Worm (Caenorhabditis elegans) whole organism, L4 larva: ENCODE measurements around the gene Y75B8A.7.

Source experiments
- F10B5.3 ChIP-seq: sonication (generic microtip); optimal IDR thresholded peaks from 2 replicates; lab custom pipeline; 2016; ENCODE audit warnings: mild to moderate bottlenecking, missing genetic modification characterization, missing compliant biosample characterization
- F44E2.7 ChIP-seq: fragments of 200-800 bp; sonication (Bioruptor generic); IDR thresholded peaks from 2 replicates; pipeline ENCODE4 v2.1.2; 2022; ENCODE audit warnings: missing genetic modification characterization, missing compliant biosample characterization
- R02D3.7 ChIP-seq: fragments of 150-350 bp; sonication (generic microtip); optimal IDR thresholded peaks from 3 replicates; lab custom pipeline; 2014; ENCODE audit warnings: missing biosample characterization, missing genetic modification characterization
- T20F7.1 ChIP-seq: fragments of 200-800 bp; sonication (Bioruptor generic); optimal IDR thresholded peaks from 2 replicates; lab custom pipeline; 2018; ENCODE audit warnings: mild to moderate bottlenecking, missing genetic modification characterization, missing compliant biosample characterization
- Y105C5A.15 ChIP-seq: fragments of 200-800 bp; sonication (Bioruptor generic); IDR thresholded peaks from 2 replicates; pipeline ENCODE4 v1.3.6; 2022; ENCODE audit warnings: missing genetic modification characterization, missing compliant biosample characterization
- Y48G9A.11 ChIP-seq: fragments of 200-800 bp; sonication (Bioruptor generic); IDR thresholded peaks from 2 replicates; pipeline ENCODE4 v1.3.6; 2022; ENCODE audit warnings: missing genetic modification reagents, missing genetic modification characterization, missing compliant biosample characterization
- Y75B8A.6 ChIP-seq: fragments of 200-800 bp; sonication (Bioruptor generic); IDR thresholded peaks from 2 replicates; pipeline ENCODE4 v1.3.6; 2022; ENCODE audit warnings: missing genetic modification reagents, missing genetic modification characterization, missing compliant biosample characterization
- aha-1 ChIP-seq: fragments of 150-350 bp; peaks from one replicate; lab custom pipeline; 2014; ENCODE audit warnings: missing biosample characterization, missing genetic modification characterization
- arid-1 ChIP-seq: fragments of 200-800 bp; sonication (Bioruptor generic); conservative IDR thresholded peaks from 2 replicates; pipeline ENCODE4 v1.3.6; 2022; ENCODE audit warnings: missing genetic modification reagents, missing genetic modification characterization, missing compliant biosample characterization
- ceh-28 ChIP-seq: fragments of 150-350 bp; optimal IDR thresholded peaks from 2 replicates; lab custom pipeline; 2014; ENCODE audit warnings: missing biosample characterization, missing genetic modification reagents, missing genetic modification characterization
- ceh-32 ChIP-seq: sonication (generic microtip); optimal IDR thresholded peaks from 2 replicates; lab custom pipeline; 2016; ENCODE audit warnings: mild to moderate bottlenecking, missing genetic modification characterization, missing compliant biosample characterization; ENCODE audit not compliant: poor library complexity
- ceh-62 ChIP-seq: sonication (generic microtip); optimal IDR thresholded peaks from 2 replicates; lab custom pipeline; 2017; ENCODE audit warnings: missing biosample characterization, missing genetic modification characterization
- ceh-82 ChIP-seq: sonication (generic microtip); optimal IDR thresholded peaks from 2 replicates; lab custom pipeline; 2017; ENCODE audit warnings: missing biosample characterization, missing genetic modification characterization
- cey-2 ChIP-seq: sonication (generic microtip); optimal IDR thresholded peaks from 3 replicates; lab custom pipeline; 2017; ENCODE audit warnings: missing genetic modification characterization, mild to moderate bottlenecking, missing compliant biosample characterization, antibody characterized with exemption, borderline replicate concordance; ENCODE audit not compliant: insufficient read depth
- ctbp-1 ChIP-seq: fragments of 200-800 bp; sonication (Bioruptor generic); IDR thresholded peaks from 2 replicates; pipeline ENCODE4 v1.3.6; 2022; ENCODE audit warnings: missing genetic modification reagents, missing genetic modification characterization, missing compliant biosample characterization
- daf-12 ChIP-seq: fragments of 150-350 bp; optimal IDR thresholded peaks from 2 replicates; lab custom pipeline; 2014; ENCODE audit warnings: missing biosample characterization, missing genetic modification reagents, missing genetic modification characterization
- daf-16 ChIP-seq, 3 experiments: sonication (generic microtip); optimal IDR thresholded peaks; 2 replicates each; lab custom pipeline; 2016 to 2017; ENCODE audit warnings: missing genetic modification characterization in 3 of 3, missing genetic modification reagents in 3 of 3, mild to moderate bottlenecking in 2 of 3, missing compliant biosample characterization in 2 of 3, missing biosample characterization in 1 of 3, moderate library complexity in 1 of 3
- daf-19 ChIP-seq: fragments of 200-800 bp; sonication (Bioruptor generic); conservative IDR thresholded peaks from 2 replicates; pipeline ENCODE4 v1.3.6; 2022; ENCODE audit warnings: missing genetic modification characterization, missing compliant biosample characterization
- dmd-6 ChIP-seq: fragments of 200-800 bp; sonication (Bioruptor generic); IDR thresholded peaks from 2 replicates; pipeline ENCODE4 v1.3.6; 2022; ENCODE audit warnings: missing genetic modification reagents, missing genetic modification characterization, missing compliant biosample characterization
- dmd-8 ChIP-seq: fragments of 200-800 bp; sonication (Bioruptor generic); IDR thresholded peaks from 2 replicates; pipeline ENCODE4 v1.3.6; 2022; ENCODE audit warnings: missing genetic modification characterization, missing compliant biosample characterization
- dmd-9 ChIP-seq: fragments of 200-800 bp; sonication (Bioruptor generic); IDR thresholded peaks from 2 replicates; pipeline ENCODE4 v1.3.6; 2022; ENCODE audit warnings: missing genetic modification reagents, missing genetic modification characterization, missing compliant biosample characterization
- duxl-1 ChIP-seq: sonication (generic microtip); optimal IDR thresholded peaks from 2 replicates; lab custom pipeline; 2016; ENCODE audit warnings: mild to moderate bottlenecking, missing genetic modification characterization, moderate library complexity, missing compliant biosample characterization; ENCODE audit not compliant: poor library complexity
- dve-1 ChIP-seq: sonication (generic microtip); optimal IDR thresholded peaks from 2 replicates; lab custom pipeline; 2017; ENCODE audit warnings: antibody characterized with exemption, mild to moderate bottlenecking, missing genetic modification characterization, missing compliant biosample characterization; ENCODE audit not compliant: insufficient read depth
- hif-1 ChIP-seq, 2 experiments: sonication (generic microtip); optimal IDR thresholded peaks; 2 replicates each; lab custom pipeline; 2016 to 2017; ENCODE audit warnings: missing compliant biosample characterization in 2 of 2, missing genetic modification characterization in 2 of 2, missing genetic modification reagents in 2 of 2, missing genotype in 2 of 2, mild to moderate bottlenecking in 1 of 2
- hlh-30 ChIP-seq: sonication (generic microtip); optimal IDR thresholded peaks from 2 replicates; lab custom pipeline; 2017; ENCODE audit warnings: antibody characterized with exemption, mild to moderate bottlenecking, missing genetic modification characterization, missing compliant biosample characterization; ENCODE audit not compliant: insufficient read depth
- lin-13 ChIP-seq: fragments of 150-350 bp; optimal IDR thresholded peaks from 2 replicates; lab custom pipeline; 2014; ENCODE audit warnings: missing biosample characterization, missing genetic modification reagents, missing genetic modification characterization
- lin-15B ChIP-seq: fragments of 150-350 bp; sonication (generic microtip); optimal IDR thresholded peaks from 3 replicates; lab custom pipeline; 2014; ENCODE audit warnings: missing biosample characterization, missing genetic modification characterization
- lin-29 ChIP-seq: fragments of 200-800 bp; sonication (Bioruptor generic); IDR thresholded peaks from 2 replicates; pipeline ENCODE4 v1.3.6; 2022; ENCODE audit warnings: missing genetic modification reagents, missing genetic modification characterization, missing compliant biosample characterization
- lin-38 ChIP-seq: fragments of 200-800 bp; sonication (Bioruptor generic); IDR thresholded peaks from 2 replicates; pipeline ENCODE4 v1.3.6; 2022; ENCODE audit warnings: missing genetic modification reagents, missing genetic modification characterization, missing compliant biosample characterization
- lin-39 ChIP-seq: fragments of 150-350 bp; optimal IDR thresholded peaks from 2 replicates; lab custom pipeline; 2014; ENCODE audit warnings: missing biosample characterization, missing genetic modification reagents, missing genetic modification characterization
- madf-5 ChIP-seq, 2 experiments: fragments of 200-800 bp; sonication (Bioruptor generic); IDR thresholded peaks; 2 replicates each; pipeline ENCODE4 v1.3.6; 2022; ENCODE audit warnings: missing compliant biosample characterization in 2 of 2, missing genetic modification characterization in 2 of 2
- madf-9 ChIP-seq: fragments of 200-800 bp; sonication (Bioruptor generic); conservative IDR thresholded peaks from 2 replicates; pipeline ENCODE4 v1.3.6; 2022; ENCODE audit warnings: missing genetic modification reagents, missing genetic modification characterization, missing compliant biosample characterization
- mdl-1 ChIP-seq, 2 experiments: fragments of 150-350 bp in 1 of 2; sonication (generic microtip) in 1 of 2; optimal IDR thresholded peaks; 2 replicates each; lab custom pipeline; 2014 to 2017; ENCODE audit warnings: missing biosample characterization in 2 of 2, missing genetic modification characterization in 2 of 2
- mep-1 ChIP-seq: fragments of 150-350 bp; sonication (generic microtip); optimal IDR thresholded peaks from 3 replicates; lab custom pipeline; 2014; ENCODE audit warnings: missing biosample characterization, missing genetic modification characterization
- mxl-2 ChIP-seq: fragments of 200-800 bp; sonication (Bioruptor generic); conservative IDR thresholded peaks from 2 replicates; pipeline ENCODE4 v1.3.6; 2022; ENCODE audit warnings: missing genetic modification reagents, missing genetic modification characterization, missing compliant biosample characterization
- mxl-3 ChIP-seq: fragments of 200-800 bp; sonication (Bioruptor generic); optimal IDR thresholded peaks from 2 replicates; lab custom pipeline; 2018; ENCODE audit warnings: mild to moderate bottlenecking, missing genetic modification characterization, missing compliant biosample characterization
- nhr-11 ChIP-seq: fragments of 150-350 bp; optimal IDR thresholded peaks from 2 replicates; lab custom pipeline; 2014; ENCODE audit warnings: missing biosample characterization, missing genetic modification characterization
- nhr-28 ChIP-seq: fragments of 150-350 bp; optimal IDR thresholded peaks from 2 replicates; lab custom pipeline; 2014; ENCODE audit warnings: missing biosample characterization, missing genetic modification characterization
- nhr-42 ChIP-seq: fragments of 200-800 bp; sonication (Bioruptor generic); IDR thresholded peaks from 2 replicates; pipeline ENCODE4 v1.3.6; 2022; ENCODE audit warnings: missing genetic modification characterization, missing compliant biosample characterization
- nhr-48 ChIP-seq: sonication (generic microtip); optimal IDR thresholded peaks from 2 replicates; lab custom pipeline; 2016; ENCODE audit warnings: mild to moderate bottlenecking, missing genetic modification characterization, missing compliant biosample characterization
- nhr-6 ChIP-seq: fragments of 150-350 bp; optimal IDR thresholded peaks from 2 replicates; lab custom pipeline; 2014; ENCODE audit warnings: missing biosample characterization, missing genetic modification characterization
- nhr-76 ChIP-seq: fragments of 150-350 bp; optimal IDR thresholded peaks from 2 replicates; lab custom pipeline; 2014; ENCODE audit warnings: missing biosample characterization, missing genetic modification characterization
- nhr-77 ChIP-seq: fragments of 150-350 bp; optimal IDR thresholded peaks from 2 replicates; lab custom pipeline; 2014; ENCODE audit warnings: missing biosample characterization, missing genetic modification characterization
- pqm-1 ChIP-seq: sonication (generic microtip); optimal IDR thresholded peaks from 2 replicates; lab custom pipeline; 2017; ENCODE audit warnings: missing biosample characterization, missing genetic modification characterization
- saeg-2 ChIP-seq: fragments of 200-800 bp; sonication (Bioruptor generic); IDR thresholded peaks from 2 replicates; pipeline ENCODE4 v1.3.6; 2022; ENCODE audit warnings: missing genetic modification reagents, missing genetic modification characterization, missing compliant biosample characterization
- skn-1 ChIP-seq: fragments of 150-350 bp; optimal IDR thresholded peaks from 2 replicates; lab custom pipeline; 2014; ENCODE audit warnings: missing biosample characterization, missing genetic modification characterization
- tag-97 ChIP-seq: fragments of 200-800 bp; sonication (Bioruptor generic); IDR thresholded peaks from 2 replicates; pipeline ENCODE4 v1.3.6; 2022; ENCODE audit warnings: missing genetic modification characterization, missing compliant biosample characterization
- tra-1 ChIP-seq: fragments of 200-800 bp; sonication (Bioruptor generic); IDR thresholded peaks from 2 replicates; pipeline ENCODE4 v1.3.6; 2022; ENCODE audit warnings: missing genetic modification reagents, missing genetic modification characterization, missing compliant biosample characterization
- unc-130 ChIP-seq: sonication (generic microtip); optimal IDR thresholded peaks from 2 replicates; lab custom pipeline; 2016; ENCODE audit warnings: missing genetic modification reagents, missing genetic modification characterization, missing compliant biosample characterization
- unc-39 ChIP-seq: sonication (generic microtip); optimal IDR thresholded peaks from 2 replicates; lab custom pipeline; 2017; ENCODE audit warnings: missing biosample characterization, missing genetic modification characterization
- zag-1 ChIP-seq: fragments of 150-350 bp; optimal IDR thresholded peaks from 2 replicates; lab custom pipeline; 2014; ENCODE audit warnings: missing biosample characterization, missing genetic modification characterization
- zfp-2 ChIP-seq: sonication (generic microtip); optimal IDR thresholded peaks from 2 replicates; lab custom pipeline; 2016; ENCODE audit warnings: mild to moderate bottlenecking, missing genetic modification characterization, missing compliant biosample characterization

Y75B8A.7 gene

ce11 chrIII:12138235-12138634, 14.5 kb upstream of the Y75B8A.7 start (continued):
- TF ChIP-seq mep-1 (tag; lab: Kevin White, UChicago) (peak; percentile 8), nhr-28 (peak; percentile 80), dmd-9 (GFP tag; lab: Robert Waterston, UW) (no peak), daf-12 (tag; lab: Kevin White, UChicago) (no peak), lin-13 (GFP tag; lab: Kevin White, UChicago) (no peak), madf-5 (GFP tag; IDR thresholded peaks at IDR 0.05; lab: Robert Waterston, UW) (no peak), R02D3.7 (tag; lab: Kevin White, UChicago) (no peak), F44E2.7 (no peak), cey-2 (tag; lab: Kevin White, UChicago) (no peak), saeg-2 (GFP tag; lab: Robert Waterston, UW) (no peak), nhr-76 (tag; lab: Kevin White, UChicago) (no peak), T20F7.1 (GFP tag; lab: Kevin White, UChicago) (no peak), daf-19 (GFP tag; lab: Robert Waterston, UW) (no peak), mdl-1 (tag; optimal IDR thresholded peaks at IDR 0.05; lab: Kevin White, UChicago) (no peak), lin-39 (tag; lab: Kevin White, UChicago) (no peak), hlh-30 (tag; lab: Kevin White, UChicago) (peak; percentile 43), tag-97 (GFP tag; lab: Robert Waterston, UW) (no peak), aha-1 (peak; percentile 24), lin-29 (GFP tag; lab: Robert Waterston, UW) (no peak), nhr-11 (tag; lab: Kevin White, UChicago) (no peak), ceh-28 (tag; lab: Kevin White, UChicago) (no peak), mxl-2 (GFP tag; lab: Robert Waterston, UW) (no peak), dve-1 (tag; lab: Kevin White, UChicago) (peak; percentile 26), nhr-6 (tag; lab: Kevin White, UChicago) (no peak), pqm-1 (tag; lab: Kevin White, UChicago) (peak; percentile 97), duxl-1 (tag; lab: Kevin White, UChicago) (no peak), lin-38 (GFP tag; lab: Robert Waterston, UW) (no peak), lin-15B (tag; lab: Kevin White, UChicago) (no peak), Y105C5A.15 (GFP tag; lab: Robert Waterston, UW) (no peak), zfp-2 (tag; lab: Kevin White, UChicago) (no peak), nhr-77 (no peak), hif-1 (tag; optimal IDR thresholded peaks at IDR 0.05; lab: Kevin White, UChicago) (no peak), tra-1 (GFP tag; lab: Robert Waterston, UW) (no peak), mxl-3 (GFP tag; lab: Kevin White, UChicago) (no peak), ceh-62 (tag; lab: Kevin White, UChicago) (no peak), dmd-8 (GFP tag; lab: Robert Waterston, UW) (no peak), madf-9 (GFP tag; lab: Robert Waterston, UW) (no peak), unc-130 (GFP tag; lab: Kevin White, UChicago) (no peak), Y48G9A.11 (no peak), nhr-42 (GFP tag; lab: Robert Waterston, UW) (no peak), F10B5.3 (tag; lab: Kevin White, UChicago) (no peak), dmd-6 (GFP tag; lab: Robert Waterston, UW) (peak; percentile 45; the same call in 1 of the 2 replicates), arid-1 (no peak), daf-16 (GFP tag; optimal IDR thresholded peaks at IDR 0.05; lab: Kevin White, UChicago) (no peak), daf-16 (tag; optimal IDR thresholded peaks at IDR 0.05; lab: Kevin White, UChicago) (peak; percentile 63), nhr-48 (tag; lab: Kevin White, UChicago) (no peak), skn-1 (no peak), unc-39 (tag; lab: Kevin White, UChicago) (no peak), ceh-82 (no peak), ctbp-1 (GFP tag; lab: Robert Waterston, UW) (no peak), Y75B8A.6 (GFP tag; lab: Robert Waterston, UW) (no peak), ceh-32 (tag; lab: Kevin White, UChicago) (no peak), zag-1 (tag; lab: Kevin White, UChicago) (no peak)
